Worm (Caenorhabditis elegans) whole organism, L3 larva: Measurements from ENCODE around the gene hst-1.

Source experiments
- R02D3.7 ChIP-seq: fragments of 150-350 bp; optimal IDR thresholded peaks from 2 replicates; lab custom pipeline; 2014; ENCODE audit warnings: missing biosample characterization, missing genetic modification characterization
- ZK546.5 ChIP-seq: sonication (generic microtip); optimal IDR thresholded peaks from 2 replicates; lab custom pipeline; 2017; ENCODE audit warnings: missing biosample characterization, missing genetic modification characterization
- ceh-16 ChIP-seq: sonication (generic microtip); optimal IDR thresholded peaks from 2 replicates; lab custom pipeline; 2017; ENCODE audit warnings: missing biosample characterization, missing genetic modification characterization
- ceh-28 ChIP-seq: fragments of 150-350 bp; optimal IDR thresholded peaks from 2 replicates; lab custom pipeline; 2014; ENCODE audit warnings: missing biosample characterization, missing genetic modification reagents, missing genetic modification characterization
- ceh-82 ChIP-seq: fragments of 150-350 bp; optimal IDR thresholded peaks from 2 replicates; lab custom pipeline; 2014; ENCODE audit warnings: missing biosample characterization, missing genetic modification characterization
- ceh-9 ChIP-seq: sonication (generic microtip); optimal IDR thresholded peaks from 2 replicates; lab custom pipeline; 2018; ENCODE audit warnings: missing biosample characterization, missing genetic modification characterization
- daf-12 ChIP-seq: fragments of 150-350 bp; optimal IDR thresholded peaks from 2 replicates; lab custom pipeline; 2014; ENCODE audit warnings: missing biosample characterization, missing genetic modification reagents, missing genetic modification characterization
- egl-27 ChIP-seq: sonication (generic microtip); optimal IDR thresholded peaks from 4 replicates; lab custom pipeline; 2017; ENCODE audit warnings: missing biosample characterization, missing genetic modification reagents, missing genetic modification characterization
- egl-5 ChIP-seq: fragments of 150-350 bp; optimal IDR thresholded peaks from 2 replicates; lab custom pipeline; 2017; ENCODE audit warnings: missing biosample characterization, missing genetic modification reagents, missing genetic modification characterization, inconsistent platforms
- elt-1 ChIP-seq: fragments of 150-350 bp; optimal IDR thresholded peaks from 2 replicates; lab custom pipeline; 2014; ENCODE audit warnings: missing biosample characterization, missing genetic modification characterization
- elt-2 ChIP-seq: sonication (generic microtip); optimal IDR thresholded peaks from 2 replicates; lab custom pipeline; 2016; ENCODE audit warnings: missing genetic modification reagents, mild to moderate bottlenecking, missing genetic modification characterization, missing compliant biosample characterization
- elt-3 ChIP-seq, 3 experiments: fragments of 150-350 bp in 1 of 3; sonication (generic microtip) in 2 of 3; optimal IDR thresholded peaks; 2 replicates in 2 of 3; 4 replicates in 1 of 3; lab custom pipeline; 2014 to 2017; ENCODE audit warnings: missing biosample characterization in 3 of 3, missing genetic modification characterization in 3 of 3
- eor-1 ChIP-seq, 2 experiments: fragments of 150-350 bp; optimal IDR thresholded peaks; 2 replicates each; lab custom pipeline; 2014 to 2018; ENCODE audit warnings: missing biosample characterization in 2 of 2, missing genetic modification characterization in 2 of 2
- fkh-10 ChIP-seq: sonication (generic microtip); optimal IDR thresholded peaks from 2 replicates; lab custom pipeline; 2017; ENCODE audit warnings: missing biosample characterization, missing genetic modification reagents, missing genetic modification characterization
- fkh-2 ChIP-seq: fragments of 150-350 bp; optimal IDR thresholded peaks from 2 replicates; lab custom pipeline; 2014; ENCODE audit warnings: missing biosample characterization, missing genetic modification reagents, missing genetic modification characterization
- hmg-11 ChIP-seq: sonication (generic microtip); optimal IDR thresholded peaks from 2 replicates; lab custom pipeline; 2016; ENCODE audit warnings: missing genetic modification characterization, missing compliant biosample characterization
- jun-1 ChIP-seq: fragments of 150-350 bp; optimal IDR thresholded peaks from 2 replicates; lab custom pipeline; 2014; ENCODE audit warnings: missing biosample characterization, missing genetic modification reagents, missing genetic modification characterization
- lin-15B ChIP-seq: fragments of 150-350 bp; optimal IDR thresholded peaks from 2 replicates; lab custom pipeline; 2014; ENCODE audit warnings: missing biosample characterization, missing genetic modification characterization
- lin-39 ChIP-seq: fragments of 150-350 bp; optimal IDR thresholded peaks from 2 replicates; lab custom pipeline; 2018; ENCODE audit warnings: missing biosample characterization, missing genetic modification reagents, missing genetic modification characterization
- lsy-12 ChIP-seq: sonication (generic microtip); optimal IDR thresholded peaks from 2 replicates; lab custom pipeline; 2016; ENCODE audit warnings: mild to moderate bottlenecking, missing genetic modification characterization, missing compliant biosample characterization
- mml-1 ChIP-seq: fragments of 150-350 bp; sonication (generic microtip); optimal IDR thresholded peaks from 3 replicates; lab custom pipeline; 2014; ENCODE audit warnings: missing biosample characterization, missing genetic modification characterization
- nhr-11 ChIP-seq: fragments of 150-350 bp; optimal IDR thresholded peaks from 2 replicates; lab custom pipeline; 2014; ENCODE audit warnings: missing biosample characterization, missing genetic modification characterization
- nhr-12 ChIP-seq: fragments of 150-350 bp; optimal IDR thresholded peaks from 2 replicates; lab custom pipeline; 2014; ENCODE audit warnings: missing biosample characterization, missing genetic modification characterization
- nhr-23 ChIP-seq: fragments of 150-350 bp; optimal IDR thresholded peaks from 2 replicates; lab custom pipeline; 2014; ENCODE audit warnings: missing biosample characterization, missing genetic modification reagents, missing genetic modification characterization
- nhr-25 ChIP-seq: sonication (generic microtip); optimal IDR thresholded peaks from 2 replicates; lab custom pipeline; 2017; ENCODE audit warnings: missing biosample characterization, missing genetic modification characterization
- nhr-28 ChIP-seq: fragments of 150-350 bp; optimal IDR thresholded peaks from 2 replicates; lab custom pipeline; 2014; ENCODE audit warnings: missing biosample characterization, missing genetic modification characterization
- nhr-67 ChIP-seq: fragments of 150-350 bp; optimal IDR thresholded peaks from 2 replicates; lab custom pipeline; 2014; ENCODE audit warnings: missing biosample characterization, missing genetic modification characterization
- nhr-76 ChIP-seq: fragments of 150-350 bp; sonication (generic microtip); optimal IDR thresholded peaks from 5 replicates; lab custom pipeline; 2014; ENCODE audit warnings: missing biosample characterization, missing genetic modification characterization
- nhr-77 ChIP-seq: fragments of 150-350 bp; optimal IDR thresholded peaks from 2 replicates; lab custom pipeline; 2014; ENCODE audit warnings: missing biosample characterization, missing genetic modification characterization
- pha-4 ChIP-seq: fragments of 150-350 bp; optimal IDR thresholded peaks from 2 replicates; lab custom pipeline; 2014; ENCODE audit warnings: missing biosample characterization, missing genetic modification reagents, missing genetic modification characterization
- pqm-1 ChIP-seq: fragments of 150-350 bp; optimal IDR thresholded peaks from 2 replicates; lab custom pipeline; 2017; ENCODE audit warnings: missing biosample characterization, missing genetic modification characterization, inconsistent platforms
- skn-1 ChIP-seq: fragments of 150-350 bp; optimal IDR thresholded peaks from 2 replicates; lab custom pipeline; 2014; ENCODE audit warnings: missing biosample characterization, missing genetic modification characterization
- snpc-4 ChIP-seq: fragments of 150-350 bp; optimal IDR thresholded peaks from 2 replicates; lab custom pipeline; 2014; ENCODE audit warnings: missing biosample characterization, missing genetic modification characterization
- unc-39 ChIP-seq: sonication (generic microtip); optimal IDR thresholded peaks from 4 replicates; lab custom pipeline; 2017; ENCODE audit warnings: missing biosample characterization, missing genetic modification characterization
- unc-62 ChIP-seq: fragments of 150-350 bp; sonication (generic microtip); optimal IDR thresholded peaks from 4 replicates; lab custom pipeline; 2014; ENCODE audit warnings: missing biosample characterization, missing genetic modification reagents, missing genetic modification characterization
- zag-1 ChIP-seq: fragments of 150-350 bp; optimal IDR thresholded peaks from 2 replicates; lab custom pipeline; 2014; ENCODE audit warnings: missing biosample characterization, missing genetic modification characterization
- ztf-11 ChIP-seq: fragments of 150-350 bp; optimal IDR thresholded peaks from 2 replicates; lab custom pipeline; 2014; ENCODE audit warnings: missing biosample characterization, missing genetic modification characterization
- ztf-4 ChIP-seq: fragments of 150-350 bp; optimal IDR thresholded peaks from 2 replicates; lab custom pipeline; 2014; ENCODE audit warnings: missing biosample characterization, missing genetic modification characterization

Gene hst-1

DNA sequence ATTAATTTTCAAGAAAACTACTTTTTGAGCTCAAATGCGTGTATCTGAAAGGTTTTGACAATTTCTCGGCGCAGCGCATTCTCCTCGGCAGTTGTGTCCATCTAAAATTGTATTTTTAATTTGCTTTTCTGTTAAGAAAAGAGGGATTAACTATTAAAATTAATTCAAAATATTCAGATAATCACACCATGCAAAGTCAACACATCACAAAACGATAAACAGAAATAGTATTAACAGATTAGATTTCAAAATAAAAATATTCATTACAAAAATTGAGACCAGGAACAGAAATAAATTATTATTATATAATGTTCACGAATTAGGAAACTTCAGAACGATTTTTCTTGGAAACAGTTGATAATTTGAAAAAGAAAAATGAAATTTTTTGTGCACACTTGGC is 4.8 kb downstream of the hst-1 start, which contains the start of gene pole-2:
pole-2 (minus strand) TSS at position 101 of the 400 bp plus-strand sequence.
- TF ChIP-seq nhr-23 (tag; lab: Kevin White, UChicago) (no peak), pha-4 (tag; lab: Kevin White, UChicago) (no peak), elt-3 (tag; optimal IDR thresholded peaks at IDR 0.05; lab: Kevin White, UChicago) (no peak), unc-39 (tag; lab: Kevin White, UChicago) (no peak), jun-1 (no peak), mml-1 (tag; lab: Kevin White, UChicago) (no peak), fkh-10 (GFP tag; lab: Kevin White, UChicago) (no peak), fkh-2 (tag; lab: Kevin White, UChicago) (no peak), skn-1 (no peak)

DNA sequence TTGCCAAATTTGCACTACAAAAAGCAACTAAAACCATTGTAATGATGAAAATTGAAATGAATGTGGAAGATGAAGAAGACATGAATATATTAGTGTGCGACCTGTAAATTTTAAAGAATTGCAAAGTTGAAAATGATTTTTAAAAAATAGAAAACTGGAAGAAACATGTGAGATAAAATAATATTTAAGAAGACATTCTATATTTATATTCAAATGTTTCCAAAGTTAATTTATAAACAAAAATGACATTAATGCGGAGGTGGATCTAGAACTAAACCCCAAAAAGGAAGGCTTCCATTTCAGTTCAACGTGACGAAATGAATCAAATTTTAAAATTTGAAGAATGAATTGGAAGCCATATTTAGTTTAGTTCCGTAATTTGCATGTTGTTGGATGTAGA is 12.1 kb downstream of the hst-1 start, which contains the start of gene nlp-60:
nlp-60 (minus strand) TSS at position 101 of the 400 bp plus-strand sequence.
- TF ChIP-seq ceh-16 (tag; lab: Kevin White, UChicago) (no peak), pqm-1 (tag; lab: Kevin White, UChicago) (no peak), ztf-11 (tag; lab: Kevin White, UChicago) (no peak), unc-62 (GFP tag; lab: Kevin White, UChicago) (no peak), snpc-4 (tag; lab: Kevin White, UChicago) (no peak), nhr-67 (tag; lab: Kevin White, UChicago) (no peak), lin-15B (no peak), nhr-11 (tag; lab: Kevin White, UChicago) (no peak), unc-39 (tag; lab: Kevin White, UChicago) (no peak), zag-1 (tag; lab: Kevin White, UChicago) (no peak), eor-1 (tag; optimal IDR thresholded peaks at IDR 0.05; lab: Kevin White, UChicago) (no peak), nhr-77 (tag; lab: Kevin White, UChicago) (no peak), lsy-12 (no peak), ceh-82 (tag; lab: Kevin White, UChicago) (no peak), lin-39 (tag; lab: Kevin White, UChicago) (no peak), R02D3.7 (tag; lab: Kevin White, UChicago) (no peak), skn-1 (no peak), egl-5 (tag; lab: Kevin White, UChicago) (no peak), ceh-9 (no peak), nhr-12 (tag; lab: Kevin White, UChicago) (no peak)

ce11 chrIV:8677303-8677702 is 14.0 kb downstream of the hst-1 start, which contains the start of gene F08B4.8:
Gene F08B4.8, plus strand, starts transcription at chrIV:8677603.
- TF ChIP-seq nhr-25 (tag; lab: Kevin White, UChicago), result no peak
- no peak for TF ChIP-seq jun-1
- no peak for TF ChIP-seq nhr-76 (tag; lab: Kevin White, UChicago)
- no peak for TF ChIP-seq ceh-9
- no peak for TF ChIP-seq elt-3 (tag; optimal IDR thresholded peaks at IDR 0.05; lab: Kevin White, UChicago)
- no peak for TF ChIP-seq fkh-10 (GFP tag; lab: Kevin White, UChicago)
- TF ChIP-seq elt-2 (tag; lab: Kevin White, UChicago), result no peak
- no peak for TF ChIP-seq ceh-28 (tag; lab: Kevin White, UChicago)
- no peak for TF ChIP-seq unc-62 (GFP tag; lab: Kevin White, UChicago)
- no peak for TF ChIP-seq zag-1 (tag; lab: Kevin White, UChicago)
- TF ChIP-seq ztf-4 (tag; lab: Kevin White, UChicago), result no peak
- no peak for TF ChIP-seq ceh-82 (tag; lab: Kevin White, UChicago)
- TF ChIP-seq ceh-16 (tag; lab: Kevin White, UChicago), result no peak

- TF ChIP-seq elt-2 (tag; lab: Kevin White, UChicago) (no peak), mml-1 (tag; lab: Kevin White, UChicago) (no peak), egl-5 (tag; lab: Kevin White, UChicago) (no peak), eor-1 (tag; optimal IDR thresholded peaks at IDR 0.05; lab: Kevin White, UChicago) (no peak), hmg-11 (tag; lab: Kevin White, UChicago) (no peak), snpc-4 (tag; lab: Kevin White, UChicago) (no peak), lin-39 (tag; lab: Kevin White, UChicago) (no peak), ceh-82 (tag; lab: Kevin White, UChicago) (no peak), elt-1 (tag; lab: Kevin White, UChicago) (no peak), ZK546.5 (no peak), nhr-12 (tag; lab: Kevin White, UChicago) (no peak), nhr-28 (tag; lab: Kevin White, UChicago) (no peak), nhr-77 (tag; lab: Kevin White, UChicago) (no peak), daf-12 (tag; lab: Kevin White, UChicago) (no peak), egl-27 (tag; lab: Kevin White, UChicago) (no peak)
Measured at ce11 chrIV:8673733-8674375, 17.5 kb downstream of the hst-1 start.
